Worm (Caenorhabditis elegans) whole organism, mixed stage, embryonic: ENCODE results near the gene gly-20.

Experiments used
- M03D4.4 ChIP-seq: sonication (generic microtip); optimal IDR thresholded peaks from 2 replicates; lab custom pipeline; 2017; ENCODE audit warnings: mild to moderate bottlenecking, missing genetic modification characterization, missing compliant biosample characterization
- bed-3 ChIP-seq: fragments of 200-800 bp; sonication (Bioruptor generic); optimal IDR thresholded peaks from 3 replicates; lab custom pipeline; 2018; ENCODE audit warnings: mild to moderate bottlenecking, missing genetic modification characterization, moderate library complexity, missing compliant biosample characterization
- blmp-1 ChIP-seq: fragments of 150-350 bp; optimal IDR thresholded peaks from 2 replicates; lab custom pipeline; 2014; ENCODE audit warnings: missing biosample characterization, missing genetic modification characterization
- ceh-39 ChIP-seq: fragments of 150-350 bp; optimal IDR thresholded peaks from 2 replicates; lab custom pipeline; 2014; ENCODE audit warnings: missing biosample characterization, missing genetic modification characterization
- ceh-43 ChIP-seq: fragments of 200-800 bp; sonication (Bioruptor generic); optimal IDR thresholded peaks from 2 replicates; lab custom pipeline; 2018; ENCODE audit warnings: mild to moderate bottlenecking, missing genetic modification characterization, moderate library complexity, missing compliant biosample characterization
- ceh-83 ChIP-seq: fragments of 200-800 bp; sonication (Bioruptor generic); optimal IDR thresholded peaks from 2 replicates; lab custom pipeline; 2018; ENCODE audit warnings: mild to moderate bottlenecking, missing genetic modification characterization, missing compliant biosample characterization
- ces-1 ChIP-seq: fragments of 150-350 bp; optimal IDR thresholded peaks from 2 replicates; lab custom pipeline; 2014; ENCODE audit warnings: missing biosample characterization, missing genetic modification reagents, missing genetic modification characterization
- cnd-1 ChIP-seq: fragments of 200-800 bp; sonication (Bioruptor generic); optimal IDR thresholded peaks from 2 replicates; lab custom pipeline; 2018; ENCODE audit warnings: mild to moderate bottlenecking, missing genetic modification characterization, missing compliant biosample characterization
- drap-1 ChIP-seq: fragments of 200-800 bp; sonication (Bioruptor generic); optimal IDR thresholded peaks from 3 replicates; lab custom pipeline; 2018; ENCODE audit warnings: mild to moderate bottlenecking, missing genetic modification characterization, missing compliant biosample characterization
- elt-1 ChIP-seq: sonication (generic microtip); optimal IDR thresholded peaks from 2 replicates; lab custom pipeline; 2017; ENCODE audit warnings: missing genetic modification characterization, mild to moderate bottlenecking, missing compliant biosample characterization, antibody characterized with exemption, moderate library complexity, borderline replicate concordance; ENCODE audit not compliant: insufficient read depth
- elt-3 ChIP-seq: fragments of 150-350 bp; optimal IDR thresholded peaks from 2 replicates; lab custom pipeline; 2014; ENCODE audit warnings: missing biosample characterization, missing genetic modification characterization
- flh-1 ChIP-seq: fragments of 200-800 bp; sonication (Bioruptor generic); optimal IDR thresholded peaks from 2 replicates; lab custom pipeline; 2018; ENCODE audit warnings: mild to moderate bottlenecking, missing genetic modification characterization, moderate library complexity, missing compliant biosample characterization
- ham-2 ChIP-seq: fragments of 200-800 bp; sonication (Bioruptor generic); optimal IDR thresholded peaks from 2 replicates; lab custom pipeline; 2018; ENCODE audit warnings: mild to moderate bottlenecking, missing genetic modification characterization, missing compliant biosample characterization
- hlh-1 ChIP-seq: fragments of 150-350 bp; optimal IDR thresholded peaks from 2 replicates; lab custom pipeline; 2014; ENCODE audit warnings: missing biosample characterization, missing genetic modification reagents, missing genetic modification characterization
- lin-13 ChIP-seq: fragments of 150-350 bp; optimal IDR thresholded peaks from 2 replicates; lab custom pipeline; 2014; ENCODE audit warnings: missing biosample characterization, missing genetic modification characterization
- lin-32 ChIP-seq: fragments of 200-800 bp; sonication (Bioruptor generic); optimal IDR thresholded peaks from 2 replicates; lab custom pipeline; 2018; ENCODE audit warnings: mild to moderate bottlenecking, missing genetic modification characterization, missing compliant biosample characterization
- lsy-2 ChIP-seq: fragments of 150-350 bp; optimal IDR thresholded peaks from 2 replicates; lab custom pipeline; 2014; ENCODE audit warnings: missing biosample characterization, missing genetic modification characterization
- mab-5 ChIP-seq: fragments of 150-350 bp; optimal IDR thresholded peaks from 2 replicates; lab custom pipeline; 2014; ENCODE audit warnings: missing biosample characterization, missing genetic modification characterization
- mep-1 ChIP-seq: fragments of 150-350 bp; optimal IDR thresholded peaks from 2 replicates; lab custom pipeline; 2017; ENCODE audit warnings: missing biosample characterization, missing genetic modification reagents, missing genetic modification characterization, inconsistent platforms
- mls-2 ChIP-seq: sonication (generic microtip); optimal IDR thresholded peaks from 2 replicates; lab custom pipeline; 2016; ENCODE audit warnings: mild to moderate bottlenecking, missing genetic modification characterization, moderate library complexity, missing compliant biosample characterization
- nhr-12 ChIP-seq: fragments of 150-350 bp; optimal IDR thresholded peaks from 2 replicates; lab custom pipeline; 2014; ENCODE audit warnings: missing biosample characterization, missing genetic modification characterization
- nhr-2 ChIP-seq: fragments of 150-350 bp; optimal IDR thresholded peaks from 2 replicates; lab custom pipeline; 2014; ENCODE audit warnings: missing biosample characterization, missing genetic modification characterization
- nhr-237 ChIP-seq: fragments of 150-350 bp; optimal IDR thresholded peaks from 2 replicates; lab custom pipeline; 2014; ENCODE audit warnings: missing biosample characterization, missing genetic modification characterization
- nhr-28 ChIP-seq: fragments of 150-350 bp; optimal IDR thresholded peaks from 2 replicates; lab custom pipeline; 2014; ENCODE audit warnings: missing biosample characterization, missing genetic modification characterization
- nhr-76 ChIP-seq: sonication (generic microtip); optimal IDR thresholded peaks from 2 replicates; lab custom pipeline; 2017; ENCODE audit warnings: missing biosample characterization, missing genetic modification characterization
- pha-4 ChIP-seq: fragments of 150-350 bp; optimal IDR thresholded peaks from 2 replicates; lab custom pipeline; 2018; ENCODE audit warnings: missing biosample characterization, missing genetic modification reagents, missing genetic modification characterization
- sem-2 ChIP-seq: fragments of 200-800 bp; sonication (Bioruptor generic); optimal IDR thresholded peaks from 2 replicates; lab custom pipeline; 2018; ENCODE audit warnings: mild to moderate bottlenecking, missing genetic modification characterization, missing compliant biosample characterization
- snpc-4 ChIP-seq: fragments of 150-350 bp; optimal IDR thresholded peaks from 2 replicates; lab custom pipeline; 2014; ENCODE audit warnings: missing biosample characterization, missing genetic modification characterization
- sptf-1 ChIP-seq: sonication (generic microtip); optimal IDR thresholded peaks from 2 replicates; lab custom pipeline; 2017; ENCODE audit warnings: mild to moderate bottlenecking, missing genetic modification characterization, moderate library complexity, missing compliant biosample characterization
- tbx-8 ChIP-seq: fragments of 200-800 bp; sonication (Bioruptor generic); optimal IDR thresholded peaks from 2 replicates; lab custom pipeline; 2018; ENCODE audit warnings: mild to moderate bottlenecking, missing genetic modification characterization, moderate library complexity, missing compliant biosample characterization
- unc-120 ChIP-seq: sonication (generic microtip); optimal IDR thresholded peaks from 2 replicates; lab custom pipeline; 2017; ENCODE audit warnings: missing genetic modification characterization, missing compliant biosample characterization; ENCODE audit not compliant: poor library complexity, severe bottlenecking
- unc-39 ChIP-seq: fragments of 150-350 bp; optimal IDR thresholded peaks from 2 replicates; lab custom pipeline; 2014; ENCODE audit warnings: missing biosample characterization, missing genetic modification characterization
- unc-62 ChIP-seq: fragments of 150-350 bp; optimal IDR thresholded peaks from 2 replicates; lab custom pipeline; 2014; ENCODE audit warnings: missing biosample characterization, missing genetic modification reagents, missing genetic modification characterization
- zip-8 ChIP-seq: fragments of 150-350 bp; optimal IDR thresholded peaks from 2 replicates; lab custom pipeline; 2014; ENCODE audit warnings: missing biosample characterization, missing genetic modification characterization
- ztf-11 ChIP-seq: fragments of 150-350 bp; optimal IDR thresholded peaks from 2 replicates; lab custom pipeline; 2014; ENCODE audit warnings: missing biosample characterization, missing genetic modification characterization

gly-20 gene

ce11 chrV:11308915-11309314 lies 26.5 kb downstream of the gly-20 start:
- TF ChIP-seq ceh-39 (no peak), unc-120 (peak; percentile 66), unc-62 (GFP tag; lab: Kevin White, UChicago) (peak; percentile 79), unc-39 (tag; lab: Kevin White, UChicago) (no peak), hlh-1 (tag; lab: Kevin White, UChicago) (peak; percentile 64)
- TF ChIP-seq, all 35 proteins: peak for 3

ce11 chrV:11311013-11311472 lies 28.7 kb downstream of the gly-20 start, which contains the start of gene T03F7.7:
TSS of gene T03F7.7 (plus strand) at chrV:11311422.
- no peak for TF ChIP-seq drap-1 (GFP tag; lab: Kevin White, UChicago)
- no peak for TF ChIP-seq elt-1 (tag; lab: Kevin White, UChicago)
- no peak for TF ChIP-seq snpc-4 (tag; lab: Kevin White, UChicago)
- no peak for TF ChIP-seq ceh-39
- no peak for TF ChIP-seq ham-2 (GFP tag; lab: Kevin White, UChicago)
- TF ChIP-seq ztf-11 (tag; lab: Kevin White, UChicago): no peak
- no peak for TF ChIP-seq nhr-12 (tag; lab: Kevin White, UChicago)
- TF ChIP-seq blmp-1 (tag; lab: Kevin White, UChicago): no peak
- no peak for TF ChIP-seq tbx-8 (GFP tag; lab: Kevin White, UChicago)
- no peak for TF ChIP-seq ceh-43 (GFP tag; lab: Kevin White, UChicago)
- TF ChIP-seq pha-4 (tag; lab: Kevin White, UChicago): no peak
- no peak for TF ChIP-seq lin-13 (tag; lab: Kevin White, UChicago)
- TF ChIP-seq nhr-2: no peak
- no peak for TF ChIP-seq unc-62 (GFP tag; lab: Kevin White, UChicago)
- no peak for TF ChIP-seq unc-39 (tag; lab: Kevin White, UChicago)

ce11 chrV:11312904-11313303 lies 30.5 kb downstream of the gly-20 start:
- TF ChIP-seq lin-32 (GFP tag; lab: Kevin White, UChicago) (no peak), unc-120 (no peak), ham-2 (GFP tag; lab: Kevin White, UChicago) (no peak), drap-1 (GFP tag; lab: Kevin White, UChicago) (no peak), unc-39 (tag; lab: Kevin White, UChicago) (no peak), sem-2 (GFP tag; lab: Kevin White, UChicago) (no peak), elt-1 (tag; lab: Kevin White, UChicago) (no peak), ceh-43 (GFP tag; lab: Kevin White, UChicago) (no peak), elt-3 (no peak), ces-1 (GFP tag; lab: Kevin White, UChicago) (no peak), nhr-2 (no peak), unc-62 (GFP tag; lab: Kevin White, UChicago) (no peak), cnd-1 (tag; lab: Kevin White, UChicago) (no peak), nhr-28 (tag; lab: Kevin White, UChicago) (no peak), bed-3 (GFP tag; lab: Kevin White, UChicago) (no peak), lsy-2 (tag; lab: Kevin White, UChicago) (no peak)

- peak; percentile 99 for TF ChIP-seq sptf-1 (tag; lab: Kevin White, UChicago)
- TF ChIP-seq lin-13 (tag; lab: Kevin White, UChicago): peak; percentile 95
- peak; percentile 75 for TF ChIP-seq lsy-2 (tag; lab: Kevin White, UChicago)
- peak; percentile 83 for TF ChIP-seq pha-4 (tag; lab: Kevin White, UChicago)
- TF ChIP-seq flh-1 (GFP tag; lab: Kevin White, UChicago): peak; percentile 98
- TF ChIP-seq nhr-28 (tag; lab: Kevin White, UChicago): peak; percentile 92
- TF ChIP-seq lin-32 (GFP tag; lab: Kevin White, UChicago): peak; percentile 100
- TF ChIP-seq zip-8 (tag; lab: Kevin White, UChicago): no peak
- peak; percentile 27 for TF ChIP-seq nhr-2
- peak; percentile 91 for TF ChIP-seq unc-62 (GFP tag; lab: Kevin White, UChicago)
- peak; percentile 100 for TF ChIP-seq drap-1 (GFP tag; lab: Kevin White, UChicago)
- TF ChIP-seq nhr-12 (tag; lab: Kevin White, UChicago): peak; percentile 89
- no peak for TF ChIP-seq snpc-4 (tag; lab: Kevin White, UChicago)
- peak; percentile 83 for TF ChIP-seq elt-1 (tag; lab: Kevin White, UChicago)
- peak; percentile 99 for TF ChIP-seq M03D4.4 (tag; lab: Kevin White, UChicago)
- peak; percentile 98 for TF ChIP-seq ceh-43 (GFP tag; lab: Kevin White, UChicago)
- TF ChIP-seq ceh-83 (GFP tag; lab: Kevin White, UChicago): peak; percentile 100
- peak; percentile 100 for TF ChIP-seq mls-2 (tag; lab: Kevin White, UChicago)
- peak; percentile 99 for TF ChIP-seq cnd-1 (tag; lab: Kevin White, UChicago)
- peak; percentile 99 for TF ChIP-seq ham-2 (GFP tag; lab: Kevin White, UChicago)
- peak; percentile 98 for TF ChIP-seq ztf-11 (tag; lab: Kevin White, UChicago)
- TF ChIP-seq ceh-39: peak; percentile 52
- peak; percentile 98 for TF ChIP-seq bed-3 (GFP tag; lab: Kevin White, UChicago)
- peak; percentile 96 for TF ChIP-seq hlh-1 (tag; lab: Kevin White, UChicago)
- TF ChIP-seq elt-3: peak; percentile 91
- peak; percentile 100 for TF ChIP-seq unc-39 (tag; lab: Kevin White, UChicago)
- peak; percentile 99 for TF ChIP-seq tbx-8 (GFP tag; lab: Kevin White, UChicago)
- TF ChIP-seq nhr-237 (tag; lab: Kevin White, UChicago): peak; percentile 63
- TF ChIP-seq mep-1 (tag; lab: Kevin White, UChicago): peak; percentile 94
- TF ChIP-seq blmp-1 (tag; lab: Kevin White, UChicago): peak; percentile 77
- TF ChIP-seq ces-1 (GFP tag; lab: Kevin White, UChicago): no peak
- peak; percentile 81 for TF ChIP-seq nhr-76 (tag; lab: Kevin White, UChicago)
- peak; percentile 74 for TF ChIP-seq mab-5 (tag; lab: Kevin White, UChicago)
- peak; percentile 98 for TF ChIP-seq unc-120
- peak; percentile 98 for TF ChIP-seq sem-2 (GFP tag; lab: Kevin White, UChicago)
- TF ChIP-seq, all 35 proteins: peak for 32
These were observed 31.9 kb downstream of the gly-20 start for ce11 chrV:11314025-11314880.
